Worm (Caenorhabditis elegans): ENCODE data around the gene osm-5.

ce11 chrX:3025145-3025544 is 41.1 kb downstream of the osm-5 start:
- no peak for TF ChIP-seq dpl-1 (GFP tag; optimal IDR thresholded peaks at IDR 0.05)
- no peak for TF ChIP-seq egl-13 (tag; optimal IDR thresholded peaks at IDR 0.05)
- no peak for TF ChIP-seq ces-1 (GFP tag; optimal IDR thresholded peaks at IDR 0.05)
- TF ChIP-seq lsy-2 (tag; optimal IDR thresholded peaks at IDR 0.05), result peak in 1 of 2 experiments; percentile 17
- no peak for TF ChIP-seq nhr-28 (tag; optimal IDR thresholded peaks at IDR 0.05)
- no peak for TF ChIP-seq skn-1 (tag; optimal IDR thresholded peaks at IDR 0.05)
- TF ChIP-seq mef-2 (tag; optimal IDR thresholded peaks at IDR 0.05), result no peak
- no peak for TF ChIP-seq nhr-77 (tag; optimal IDR thresholded peaks at IDR 0.05)
- TF ChIP-seq ama-1 (optimal IDR thresholded peaks at IDR 0.05), result no peak
- TF ChIP-seq fos-1 (tag; optimal IDR thresholded peaks at IDR 0.05), result no peak
- TF ChIP-seq xbp-1 (tag; optimal IDR thresholded peaks at IDR 0.05), result no peak
- TF ChIP-seq sox-4 (tag; optimal IDR thresholded peaks at IDR 0.05), result no peak
- no peak for TF ChIP-seq zag-1 (tag; optimal IDR thresholded peaks at IDR 0.05)
- TF ChIP-seq grh-1 (GFP tag; IDR thresholded peaks at IDR 0.05), result no peak

All from whole organism, L1 larva.